Fruit fly (Drosophila melanogaster) whole organism, wandering third instar larva: Measurements from ENCODE around the gene Arp10.

Experiments used
- Abd-B ChIP-seq: fragments of >200 bp; optimal IDR thresholded peaks from 2 replicates; lab custom pipeline; 2017; ENCODE audit warnings: missing biosample characterization, missing genetic modification characterization
- CrebA ChIP-seq: fragments of 200-800 bp; sonication (Bioruptor generic); optimal IDR thresholded peaks from 2 replicates; lab custom pipeline; 2016; ENCODE audit warnings: missing biosample characterization, mild to moderate bottlenecking, missing genetic modification characterization, borderline replicate concordance
- Dif ChIP-seq: fragments of 200-275, 200-300 bp; sonication (Bioruptor generic); optimal IDR thresholded peaks from 2 replicates; lab custom pipeline; 2018; ENCODE audit warnings: missing biosample characterization, missing genetic modification characterization; ENCODE audit not compliant: partially characterized antibody
- Hr78 ChIP-seq: fragments of >200 bp; optimal IDR thresholded peaks from 2 replicates; lab custom pipeline; 2017; ENCODE audit warnings: missing biosample characterization, missing genetic modification characterization
- Hr83 ChIP-seq: fragments of 200-300 bp; sonication (Bioruptor generic); optimal IDR thresholded peaks from 2 replicates; lab custom pipeline; 2016; ENCODE audit warnings: missing biosample characterization, mild to moderate bottlenecking, missing genetic modification characterization, moderate library complexity; ENCODE audit not compliant: poor library complexity, severe bottlenecking
- Mio ChIP-seq: sonication (Bioruptor generic); optimal IDR thresholded peaks from 2 replicates; lab custom pipeline; 2016; ENCODE audit warnings: missing biosample characterization, missing genetic modification characterization
- brk ChIP-seq: fragments of 200-800 bp; sonication (Bioruptor generic); optimal IDR thresholded peaks from 2 replicates; lab custom pipeline; 2016; ENCODE audit warnings: missing biosample characterization, mild to moderate bottlenecking, missing genetic modification characterization
- dl ChIP-seq, 2 experiments: fragments of 175-275, 200-275 bp in 1 of 2; fragments of 200-275 bp in 1 of 2; sonication (Bioruptor generic); optimal IDR thresholded peaks; lab custom pipeline; 2018; ENCODE audit warnings: mild to moderate bottlenecking in 2 of 2, missing biosample characterization in 2 of 2, missing genetic modification characterization in 2 of 2, moderate library complexity in 2 of 2; ENCODE audit not compliant: partially characterized antibody in 2 of 2, insufficient read depth in 1 of 2
- h ChIP-seq: fragments of 200-800 bp; sonication (Bioruptor generic); optimal IDR thresholded peaks from 3 replicates; lab custom pipeline; 2016; ENCODE audit warnings: missing biosample characterization, mild to moderate bottlenecking, missing genetic modification characterization
- jim ChIP-seq: fragments of 175-275, 200-325 bp; sonication (Bioruptor generic); optimal IDR thresholded peaks from 2 replicates; lab custom pipeline; 2016; ENCODE audit warnings: missing biosample characterization, mild to moderate bottlenecking, missing genetic modification characterization
- pan ChIP-seq: fragments of >200 bp; optimal IDR thresholded peaks from 2 replicates; lab custom pipeline; 2017
- psq ChIP-seq: fragments of 200-800 bp; sonication (Bioruptor generic); optimal IDR thresholded peaks from 3 replicates; lab custom pipeline; 2017; ENCODE audit warnings: missing biosample characterization, mild to moderate bottlenecking, missing genetic modification characterization, moderate library complexity
- usp ChIP-seq: fragments of >200 bp; optimal IDR thresholded peaks from 2 replicates; lab custom pipeline; 2017; ENCODE audit warnings: missing biosample characterization, missing genetic modification characterization

DNA sequence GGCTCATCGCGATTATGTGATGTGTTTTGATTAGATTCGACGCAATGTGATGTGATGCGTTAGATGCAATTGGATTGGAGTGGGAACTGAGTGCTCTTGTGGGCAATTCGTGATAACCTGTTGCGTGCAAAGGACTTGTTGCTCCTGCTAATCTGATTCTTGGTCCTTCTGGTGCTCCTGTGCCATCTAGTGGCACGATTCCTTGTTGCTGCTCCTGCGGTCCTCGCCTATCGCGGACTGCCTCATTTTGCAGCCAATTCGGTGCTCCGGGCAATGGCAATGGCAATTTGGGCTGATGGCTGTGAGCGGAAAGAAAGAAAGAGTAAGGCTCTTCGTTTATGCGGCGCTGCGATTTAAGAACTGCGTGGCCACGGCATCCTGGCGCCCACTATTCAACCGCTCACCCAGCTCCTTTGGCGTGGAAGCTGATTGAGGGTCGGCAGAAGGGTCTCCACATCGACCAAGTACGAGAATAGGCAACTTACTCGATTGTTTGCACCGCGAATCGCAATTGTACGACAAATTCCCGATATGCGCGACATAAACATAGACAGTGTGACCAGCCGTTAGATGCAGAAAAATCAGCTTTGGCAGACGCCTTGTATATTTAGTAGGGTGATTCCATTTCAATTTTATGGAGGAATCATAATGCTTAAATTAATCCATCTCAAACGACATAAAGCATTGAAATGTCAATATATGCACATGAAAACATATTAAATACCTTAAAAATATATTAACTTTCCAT is 47.1 kb upstream of the Arp10 start, which contains the start of gene Mer:
- TF ChIP-seq h (GFP tag; lab: Kevin White, UChicago) (peak; percentile 84), usp (GFP tag; lab: Kevin White, UChicago) (no peak), CrebA (GFP tag; lab: Kevin White, UChicago) (no peak), jim (GFP tag; lab: Kevin White, UChicago) (no peak), Hr83 (GFP tag; lab: Kevin White, UChicago) (peak; percentile 40), psq (GFP tag; lab: Kevin White, UChicago) (peak; percentile 51), Hr78 (GFP tag; lab: Kevin White, UChicago) (no peak), pan (lab: Kevin White, UChicago) (no peak), Mio (GFP tag; lab: Kevin White, UChicago) (no peak), dl (GFP tag; optimal IDR thresholded peaks at IDR 0.05; lab: Kevin White, UChicago; ENCODE audit: insufficient read depth in 1 of 2, partially characterized antibody in 2 of 2) (no peak), Abd-B (no peak), brk (GFP tag; lab: Kevin White, UChicago) (no peak), Dif (no peak)
